Worm (Caenorhabditis elegans): ENCODE measurements around the gene sdz-18.

- TF ChIP-seq him-1 (tag; optimal IDR thresholded peaks at IDR 0.05), result no peak
- no peak for TF ChIP-seq dao-5 (tag; optimal IDR thresholded peaks at IDR 0.05)
- no peak for TF ChIP-seq W03F9.2 (tag; optimal IDR thresholded peaks at IDR 0.05)
Observed at ce11 chrII:1750413-1750812, 44.1 kb upstream of the sdz-18 start, which contains the start of the genes F36H5.13 and F36H5.8.
